Fruit fly (Drosophila melanogaster) whole organism, embryonic: ENCODE results near the gene Mis12.

ENCODE experiments used
- Antp ChIP-seq: fragments of 200-800 bp; sonication (Bioruptor generic); optimal IDR thresholded peaks from 3 replicates; lab custom pipeline; 2016; ENCODE audit warnings: missing biosample characterization, missing genetic modification characterization
- B-H1 ChIP-seq: fragments of 200-800 bp; sonication (Bioruptor generic); IDR thresholded peaks from 3 replicates; pipeline ENCODE4 v1.3.6; 2022; ENCODE audit warnings: missing biosample characterization, missing genetic modification characterization
- Bgb ChIP-seq: fragments of 200-800 bp; sonication (Bioruptor generic); IDR thresholded peaks from 2 replicates; pipeline ENCODE4 v1.3.6; 2022; ENCODE audit warnings: missing biosample characterization, missing genetic modification characterization; ENCODE audit not compliant: partially characterized antibody
- Blimp-1 ChIP-seq: fragments of 200-800 bp; sonication (Bioruptor generic); optimal IDR thresholded peaks from 3 replicates; lab custom pipeline; 2018; ENCODE audit warnings: missing biosample characterization, missing genetic modification characterization, mild to moderate bottlenecking, moderate library complexity, missing genetic modification reagents
- CG11504 ChIP-seq: fragments of 200-800 bp; sonication (Bioruptor generic); optimal IDR thresholded peaks from 3 replicates; lab custom pipeline; 2019; ENCODE audit warnings: missing biosample characterization, mild to moderate bottlenecking, missing genetic modification characterization, moderate library complexity
- CG11560 ChIP-seq: fragments of 200-800 bp; sonication (Bioruptor generic); IDR thresholded peaks from 3 replicates; pipeline ENCODE4 v1.3.6; 2022; ENCODE audit warnings: missing biosample characterization, missing genetic modification characterization
- CG13424 ChIP-seq: fragments of 200-800 bp; sonication (Bioruptor generic); optimal IDR thresholded peaks from 2 replicates; lab custom pipeline; 2019; ENCODE audit warnings: missing biosample characterization, mild to moderate bottlenecking, missing genetic modification characterization, moderate library complexity
- CG13624 ChIP-seq: fragments of 200-800 bp; sonication (Bioruptor generic); optimal IDR thresholded peaks from 2 replicates; lab custom pipeline; 2016; ENCODE audit warnings: missing biosample characterization, missing genetic modification characterization
- CG15073 ChIP-seq: fragments of 200-800 bp; sonication (Bioruptor generic); optimal IDR thresholded peaks from 2 replicates; lab custom pipeline; 2016; ENCODE audit warnings: missing biosample characterization, missing genetic modification characterization
- CG15514 ChIP-seq: fragments of 200-800 bp; sonication (Bioruptor generic); optimal IDR thresholded peaks from 3 replicates; lab custom pipeline; 2017; ENCODE audit warnings: missing biosample characterization, missing genetic modification characterization, mild to moderate bottlenecking, moderate library complexity, missing genetic modification reagents
- CG2678 ChIP-seq: fragments of 200-800 bp; sonication (Bioruptor generic); optimal IDR thresholded peaks from 3 replicates; lab custom pipeline; 2019; ENCODE audit warnings: missing biosample characterization, mild to moderate bottlenecking, missing genetic modification characterization, moderate library complexity
- CG30020 ChIP-seq: fragments of 200-800 bp; optimal IDR thresholded peaks from 2 replicates; lab custom pipeline; 2019; ENCODE audit warnings: missing biosample characterization, mild to moderate bottlenecking, missing genetic modification characterization, moderate library complexity
- CG4360 ChIP-seq: fragments of 200-800 bp; sonication (Bioruptor generic); IDR thresholded peaks from 2 replicates; pipeline ENCODE4 v1.3.6; 2022; ENCODE audit warnings: missing biosample characterization, missing genetic modification characterization
- CG4730 ChIP-seq: fragments of 200-800 bp; sonication (Bioruptor generic); IDR thresholded peaks from 2 replicates; pipeline ENCODE4 v1.3.6; 2022; ENCODE audit warnings: missing biosample characterization, missing genetic modification characterization
- CG7372 ChIP-seq: fragments of 200-800 bp; sonication (Bioruptor generic); IDR thresholded peaks from 2 replicates; pipeline ENCODE4 v1.3.6; 2022; ENCODE audit warnings: missing biosample characterization, missing genetic modification characterization
- CG7839 ChIP-seq: fragments of 200-800 bp; sonication (Bioruptor generic); optimal IDR thresholded peaks from 3 replicates; lab custom pipeline; 2018; ENCODE audit warnings: missing biosample characterization, mild to moderate bottlenecking, missing genetic modification characterization, moderate library complexity
- Dek ChIP-seq: fragments of 200-800 bp; sonication (Bioruptor generic); optimal IDR thresholded peaks from 3 replicates; lab custom pipeline; 2019; ENCODE audit warnings: missing biosample characterization, mild to moderate bottlenecking, missing genetic modification characterization, moderate library complexity
- Doc3 ChIP-seq: fragments of 200-800 bp; sonication (Bioruptor generic); IDR thresholded peaks from 3 replicates; pipeline ENCODE4 v1.3.6; 2022; ENCODE audit warnings: missing biosample characterization, missing genetic modification characterization; ENCODE audit not compliant: partially characterized antibody
- Eip74EF ChIP-seq, 2 experiments: fragments of 200-800 bp in 1 of 2; fragments of >200 bp in 1 of 2; sonication (Bioruptor generic) in 1 of 2; optimal IDR thresholded peaks; 2 replicates each; lab custom pipeline; 2017 to 2019; ENCODE audit warnings: missing biosample characterization in 2 of 2, missing genetic modification characterization in 2 of 2, mild to moderate bottlenecking in 1 of 2, moderate library complexity in 1 of 2
- H2.0 ChIP-seq: fragments of 200-800 bp; sonication (Bioruptor generic); IDR thresholded peaks from 2 replicates; pipeline ENCODE4 v1.3.6; 2022; ENCODE audit warnings: missing biosample characterization, missing genetic modification characterization
- HLH3B ChIP-seq: fragments of 200-800 bp; sonication (Bioruptor generic); IDR thresholded peaks from 2 replicates; pipeline ENCODE4 v1.3.6; 2022; ENCODE audit warnings: missing biosample characterization, missing genetic modification characterization
- HmgD ChIP-seq: fragments of 200-800 bp; sonication (Bioruptor generic); optimal IDR thresholded peaks from 3 replicates; lab custom pipeline; 2016; ENCODE audit warnings: missing biosample characterization, missing genetic modification characterization
- Hr39 ChIP-seq: fragments of >200 bp; optimal IDR thresholded peaks from 2 replicates; lab custom pipeline; 2017
- Jarid2 ChIP-seq: fragments of 200-800 bp; sonication (Bioruptor generic); optimal IDR thresholded peaks from 3 replicates; lab custom pipeline; 2017; ENCODE audit warnings: mild to moderate bottlenecking, missing biosample characterization, missing genetic modification reagents, missing genetic modification characterization
- PHDP ChIP-seq: fragments of 200-800 bp; sonication (Bioruptor generic); optimal IDR thresholded peaks from 3 replicates; lab custom pipeline; 2018; ENCODE audit warnings: missing biosample characterization, mild to moderate bottlenecking, missing genetic modification characterization, moderate library complexity
- Rfx ChIP-seq: fragments of 200-800 bp; sonication (Bioruptor generic); IDR thresholded peaks from 2 replicates; pipeline ENCODE4 v1.3.6; 2022; ENCODE audit warnings: missing biosample characterization, missing genetic modification characterization
- Side ChIP-seq: fragments of 200-800 bp; sonication (Bioruptor generic); optimal IDR thresholded peaks from 2 replicates; lab custom pipeline; 2016; ENCODE audit warnings: missing biosample characterization, missing genetic modification characterization
- Sin3A ChIP-seq: fragments of >200 bp; optimal IDR thresholded peaks from 2 replicates; lab custom pipeline; 2018
- Sox100B ChIP-seq: fragments of 200-800 bp; sonication (Bioruptor generic); optimal IDR thresholded peaks from 3 replicates; lab custom pipeline; 2018; ENCODE audit warnings: missing biosample characterization, mild to moderate bottlenecking, missing genetic modification characterization
- Sox102F ChIP-seq: fragments of 200-800 bp; sonication (Bioruptor generic); optimal IDR thresholded peaks from 2 replicates; lab custom pipeline; 2018; ENCODE audit warnings: missing biosample characterization, mild to moderate bottlenecking, missing genetic modification characterization, moderate library complexity
- Vsx1 ChIP-seq: fragments of 200-800 bp; sonication (Bioruptor generic); optimal IDR thresholded peaks from 2 replicates; lab custom pipeline; 2017; ENCODE audit warnings: missing biosample characterization, mild to moderate bottlenecking, missing genetic modification characterization, missing genetic modification reagents
- aop ChIP-seq: fragments of 200-800 bp; sonication (Bioruptor generic); IDR thresholded peaks from 2 replicates; pipeline ENCODE4 v1.3.6; 2022; ENCODE audit warnings: missing biosample characterization, missing genetic modification characterization
- bbx ChIP-seq: fragments of 200-800 bp; sonication (Bioruptor generic); IDR thresholded peaks from 2 replicates; pipeline ENCODE4 v1.3.6; 2022; ENCODE audit warnings: missing biosample characterization, missing genetic modification characterization; ENCODE audit not compliant: partially characterized antibody
- bcd ChIP-seq: fragments of 200-800 bp; sonication (Bioruptor generic); optimal IDR thresholded peaks from 2 replicates; lab custom pipeline; 2017; ENCODE audit warnings: missing biosample characterization, mild to moderate bottlenecking, missing genetic modification characterization
- bsh ChIP-seq, 2 experiments: fragments of 200-800 bp; sonication (Bioruptor generic); optimal IDR thresholded peaks; 2 replicates each; lab custom pipeline; 2017 to 2018; ENCODE audit warnings: mild to moderate bottlenecking in 2 of 2, missing biosample characterization in 2 of 2, missing genetic modification characterization in 2 of 2, moderate library complexity in 1 of 2
- chm ChIP-seq: fragments of 200-800 bp; sonication (Bioruptor generic); IDR thresholded peaks from 2 replicates; pipeline ENCODE4 v1.3.6; 2022; ENCODE audit warnings: missing biosample characterization, missing genetic modification characterization
- exex ChIP-seq: fragments of 200-800 bp; sonication (Bioruptor generic); optimal IDR thresholded peaks from 4 replicates; lab custom pipeline; 2018; ENCODE audit warnings: missing biosample characterization, mild to moderate bottlenecking, missing genetic modification characterization, moderate library complexity
- her ChIP-seq: fragments of 200-800 bp; sonication (Bioruptor generic); optimal IDR thresholded peaks from 2 replicates; lab custom pipeline; 2016; ENCODE audit warnings: missing biosample characterization, missing genetic modification characterization
- hkb ChIP-seq, 2 experiments: fragments of 200-800 bp in 1 of 2; fragments of >200 bp in 1 of 2; sonication (Bioruptor generic) in 1 of 2; IDR thresholded peaks in 1 of 2; optimal IDR thresholded peaks in 1 of 2; 2 replicates each; pipeline versions ENCODE4 v1.3.6 to Lab custom; 2017 to 2022; ENCODE audit warnings: missing biosample characterization in 1 of 2, missing genetic modification characterization in 1 of 2
- jumu ChIP-seq: fragments of 200-800 bp; sonication (Bioruptor generic); optimal IDR thresholded peaks from 3 replicates; lab custom pipeline; 2016; ENCODE audit warnings: missing biosample characterization, missing genetic modification characterization
- lmd ChIP-seq: fragments of 200-800 bp; sonication (Bioruptor generic); IDR thresholded peaks from 2 replicates; pipeline ENCODE4 v1.3.6; 2022; ENCODE audit warnings: missing biosample characterization, missing genetic modification characterization
- nerfin-1 ChIP-seq: fragments of 200-800 bp; sonication (Bioruptor generic); optimal IDR thresholded peaks from 3 replicates; lab custom pipeline; 2019; ENCODE audit warnings: missing biosample characterization, mild to moderate bottlenecking, missing genetic modification characterization, moderate library complexity
- onecut ChIP-seq: fragments of 200-800 bp; sonication (Bioruptor generic); IDR thresholded peaks from 2 replicates; pipeline ENCODE4 v1.3.6; 2022; ENCODE audit warnings: missing biosample characterization, missing genetic modification characterization
- org-1 ChIP-seq: fragments of 200-800 bp; sonication (Bioruptor generic); optimal IDR thresholded peaks from 2 replicates; lab custom pipeline; 2017; ENCODE audit warnings: missing biosample characterization, missing genetic modification characterization
- pho ChIP-seq: fragments of 200-800 bp; sonication (Bioruptor generic); optimal IDR thresholded peaks from 2 replicates; lab custom pipeline; 2016; ENCODE audit warnings: missing biosample characterization, missing genetic modification characterization
- pnt ChIP-seq: fragments of 200-800 bp; sonication (Bioruptor generic); optimal IDR thresholded peaks from 3 replicates; lab custom pipeline; 2016; ENCODE audit warnings: missing biosample characterization, missing genetic modification characterization
- pzg ChIP-seq: fragments of 200-800 bp; sonication (Bioruptor generic); optimal IDR thresholded peaks from 3 replicates; lab custom pipeline; 2018; ENCODE audit warnings: missing biosample characterization, mild to moderate bottlenecking, missing genetic modification characterization, moderate library complexity
- rib ChIP-seq: fragments of 200-800 bp; sonication (Bioruptor generic); IDR thresholded peaks from 2 replicates; pipeline ENCODE4 v1.3.6; 2022; ENCODE audit warnings: missing biosample characterization, missing genetic modification characterization
- sug ChIP-seq: fragments of 200-800 bp; optimal IDR thresholded peaks from 2 replicates; lab custom pipeline; 2019; ENCODE audit warnings: missing biosample characterization, mild to moderate bottlenecking, missing genetic modification characterization, moderate library complexity

Mis12 gene

dm6 chr3L:6964488-6965152 lies 4.2 kb downstream of the Mis12 start, which contains the start of gene sgl (continued):
- TF ChIP-seq CG4360 (GFP tag; lab: Robert Waterston, UW): peak; percentile 80
- peak; percentile 26 for TF ChIP-seq Side (GFP tag; lab: Kevin White, UChicago)
- peak; percentile 30 for TF ChIP-seq CG30020
- peak; percentile 73 for TF ChIP-seq HmgD
- TF ChIP-seq CG2678 (tag; lab: Kevin White, UChicago): peak; percentile 51
- TF ChIP-seq her (GFP tag; lab: Kevin White, UChicago): peak; percentile 39
- TF ChIP-seq Dek: peak; percentile 41
- no peak for TF ChIP-seq jumu (GFP tag; lab: Kevin White, UChicago)
- peak; percentile 73 for TF ChIP-seq onecut
- TF ChIP-seq bbx (GFP tag; lab: Robert Waterston, UW): peak; percentile 68
- TF ChIP-seq Jarid2: peak; percentile 100
- peak; percentile 43; the same call in 1 of the 3 replicates for TF ChIP-seq Doc3 (GFP tag; lab: Robert Waterston, UW)
- no peak for TF ChIP-seq aop (GFP tag; lab: Robert Waterston, UW)
- peak; percentile 26 for TF ChIP-seq CG7839 (tag; lab: Kevin White, UChicago)
- peak; percentile 37 for TF ChIP-seq PHDP
- no peak for TF ChIP-seq Vsx1 (GFP tag; lab: Kevin White, UChicago)
- TF ChIP-seq hkb (optimal IDR thresholded peaks at IDR 0.05; lab: Kevin White, UChicago): peak; percentile 28
- peak; percentile 23; the same call in 1 of the 2 replicates for TF ChIP-seq hkb (GFP tag; IDR thresholded peaks at IDR 0.05; lab: Robert Waterston, UW)
- no peak for TF ChIP-seq Sox100B (GFP tag; lab: Kevin White, UChicago)
- TF ChIP-seq Rfx: peak; percentile 69
- TF ChIP-seq CG11504 (tag; lab: Kevin White, UChicago): peak; percentile 44
- no peak for TF ChIP-seq CG4730
- TF ChIP-seq Hr39 (lab: Kevin White, UChicago): no peak
- TF ChIP-seq rib (GFP tag; lab: Robert Waterston, UW): peak; percentile 92
- TF ChIP-seq CG15514 (GFP tag; lab: Kevin White, UChicago): peak; percentile 46
- TF ChIP-seq Bgb: peak; percentile 62; the same call in 1 of the 2 replicates
- peak; percentile 17 for TF ChIP-seq CG13624
- TF ChIP-seq bcd (GFP tag; lab: Kevin White, UChicago): no peak
- TF ChIP-seq HLH3B (GFP tag; lab: Robert Waterston, UW): 0 out of 2 replicates have a peak, but pooled peaks have one; percentile 20
- TF ChIP-seq Antp (GFP tag; lab: Kevin White, UChicago): peak; percentile 35
- TF ChIP-seq chm (GFP tag; lab: Robert Waterston, UW): peak; percentile 81
- no peak for TF ChIP-seq bsh (GFP tag; optimal IDR thresholded peaks at IDR 0.05; lab: Kevin White, UChicago)
- TF ChIP-seq pnt (GFP tag; lab: Kevin White, UChicago): no peak
- TF ChIP-seq Eip74EF (GFP tag; optimal IDR thresholded peaks at IDR 0.05; lab: Kevin White, UChicago): peak in 1 of 2 experiments; percentile 4
- TF ChIP-seq CG15073 (GFP tag; lab: Kevin White, UChicago): no peak
- TF ChIP-seq B-H1: no peak
- TF ChIP-seq H2.0 (GFP tag; lab: Robert Waterston, UW): no peak
- no peak for TF ChIP-seq CG11560 (tag; lab: Robert Waterston, UW)
- peak; percentile 82 for TF ChIP-seq pzg (GFP tag; lab: Kevin White, UChicago)
- no peak for TF ChIP-seq lmd (GFP tag; lab: Robert Waterston, UW)
- peak; percentile 20 for TF ChIP-seq Sin3A (lab: Kevin White, UChicago)
- peak; percentile 78 for TF ChIP-seq nerfin-1 (tag; lab: Kevin White, UChicago)
- peak; percentile 27 for TF ChIP-seq pho
- no peak for TF ChIP-seq Sox102F (GFP tag; lab: Kevin White, UChicago)
- TF ChIP-seq exex (tag; lab: Kevin White, UChicago): peak; percentile 19
- no peak for TF ChIP-seq CG7372 (GFP tag; lab: Robert Waterston, UW)
- TF ChIP-seq sug (tag; lab: Kevin White, UChicago): peak; percentile 37
- no peak for TF ChIP-seq Blimp-1 (GFP tag; lab: Kevin White, UChicago)
- TF ChIP-seq org-1: no peak
- no peak for TF ChIP-seq CG13424 (tag; lab: Kevin White, UChicago)
